Worm (Caenorhabditis elegans) whole organism, L3 larva: ENCODE results near the gene W08E12.5.

Source experiments
- fos-1 ChIP-seq: fragments of 150-350 bp; optimal IDR thresholded peaks from 2 replicates; lab custom pipeline; 2014; ENCODE audit warnings: missing biosample characterization, missing genetic modification characterization
- jun-1 ChIP-seq: fragments of 150-350 bp; optimal IDR thresholded peaks from 2 replicates; lab custom pipeline; 2014; ENCODE audit warnings: missing biosample characterization, missing genetic modification reagents, missing genetic modification characterization
- lin-15B ChIP-seq: fragments of 150-350 bp; optimal IDR thresholded peaks from 2 replicates; lab custom pipeline; 2014; ENCODE audit warnings: missing biosample characterization, missing genetic modification characterization
- nhr-237 ChIP-seq: fragments of 150-350 bp; optimal IDR thresholded peaks from 2 replicates; lab custom pipeline; 2014; ENCODE audit warnings: missing biosample characterization, missing genetic modification characterization
- nhr-28 ChIP-seq: fragments of 150-350 bp; optimal IDR thresholded peaks from 2 replicates; lab custom pipeline; 2014; ENCODE audit warnings: missing biosample characterization, missing genetic modification characterization
- pha-4 ChIP-seq: fragments of 150-350 bp; optimal IDR thresholded peaks from 2 replicates; lab custom pipeline; 2014; ENCODE audit warnings: missing biosample characterization, missing genetic modification reagents, missing genetic modification characterization
- snpc-4 ChIP-seq: fragments of 150-350 bp; optimal IDR thresholded peaks from 2 replicates; lab custom pipeline; 2014; ENCODE audit warnings: missing biosample characterization, missing genetic modification characterization
- unc-39 ChIP-seq: sonication (generic microtip); optimal IDR thresholded peaks from 4 replicates; lab custom pipeline; 2017; ENCODE audit warnings: missing biosample characterization, missing genetic modification characterization
- ztf-11 ChIP-seq: fragments of 150-350 bp; optimal IDR thresholded peaks from 2 replicates; lab custom pipeline; 2014; ENCODE audit warnings: missing biosample characterization, missing genetic modification characterization

DNA sequence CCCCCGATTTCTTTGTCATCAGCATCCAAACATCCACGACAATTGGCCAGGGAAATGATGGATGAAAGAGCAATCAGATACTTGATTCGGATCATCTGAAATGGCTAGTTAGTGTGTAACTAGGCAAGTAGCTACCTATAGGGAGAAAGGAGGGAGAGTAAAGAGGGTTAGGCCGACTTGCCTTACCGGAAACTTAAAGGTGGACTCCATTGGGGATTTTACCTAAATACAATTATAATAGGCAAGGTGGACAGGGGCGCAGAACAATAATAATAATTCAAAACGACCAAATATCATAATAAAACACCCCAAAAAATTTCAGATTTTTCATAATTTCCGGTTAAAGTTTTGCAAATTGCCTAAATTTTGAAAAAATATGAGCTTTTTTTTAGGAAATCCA is 33.0 kb upstream of the W08E12.5 start, which contains the start of gene clec-173:
- TF ChIP-seq nhr-28: no peak
- TF ChIP-seq pha-4 (tag; lab: Kevin White, UChicago): no peak
- no peak for TF ChIP-seq snpc-4 (tag; lab: Kevin White, UChicago)
- no peak for TF ChIP-seq unc-39 (tag; lab: Kevin White, UChicago)
- TF ChIP-seq nhr-237 (tag; lab: Kevin White, UChicago): no peak
- no peak for TF ChIP-seq lin-15B (tag; lab: Kevin White, UChicago)
- TF ChIP-seq fos-1: no peak
- no peak for TF ChIP-seq ztf-11
- TF ChIP-seq jun-1 (tag; lab: Kevin White, UChicago): no peak
